Worm (Caenorhabditis elegans) whole organism, L4 larva: ENCODE results near the gene hlh-13.

Source experiments
- D1046.2 ChIP-seq: fragments of 200-800 bp; sonication (Bioruptor generic); IDR thresholded peaks from 2 replicates; pipeline ENCODE4 v1.3.6; 2022; ENCODE audit warnings: missing genetic modification characterization, missing compliant biosample characterization
- F49E8.2 ChIP-seq: sonication (generic microtip); optimal IDR thresholded peaks from 2 replicates; lab custom pipeline; 2016; ENCODE audit warnings: missing compliant biosample characterization, mild to moderate bottlenecking, missing genetic modification characterization, borderline replicate concordance
- R02D3.7 ChIP-seq: fragments of 150-350 bp; sonication (generic microtip); optimal IDR thresholded peaks from 3 replicates; lab custom pipeline; 2014; ENCODE audit warnings: missing biosample characterization, missing genetic modification characterization
- T26A8.4 ChIP-seq: fragments of 200-800 bp; sonication (Bioruptor generic); IDR thresholded peaks from 2 replicates; pipeline ENCODE4 v1.3.6; 2022; ENCODE audit warnings: missing genetic modification characterization, missing compliant biosample characterization
- Y105C5A.15 ChIP-seq: fragments of 200-800 bp; sonication (Bioruptor generic); IDR thresholded peaks from 2 replicates; pipeline ENCODE4 v1.3.6; 2022; ENCODE audit warnings: missing genetic modification characterization, missing compliant biosample characterization
- aha-1 ChIP-seq: fragments of 150-350 bp; peaks from one replicate; lab custom pipeline; 2014; ENCODE audit warnings: missing biosample characterization, missing genetic modification characterization
- ceh-44 ChIP-seq: fragments of 200-800 bp; sonication (Bioruptor generic); IDR thresholded peaks from 2 replicates; pipeline ENCODE4 v1.3.6; 2022; ENCODE audit warnings: missing genetic modification reagents, missing genetic modification characterization, missing compliant biosample characterization
- ces-1 ChIP-seq: fragments of 150-350 bp; sonication (generic microtip); optimal IDR thresholded peaks from 4 replicates; lab custom pipeline; 2014; ENCODE audit warnings: missing biosample characterization, missing genetic modification reagents, missing genetic modification characterization
- daf-12 ChIP-seq: fragments of 150-350 bp; optimal IDR thresholded peaks from 2 replicates; lab custom pipeline; 2014; ENCODE audit warnings: missing biosample characterization, missing genetic modification reagents, missing genetic modification characterization
- daf-16 ChIP-seq, 3 experiments: sonication (generic microtip); optimal IDR thresholded peaks; 2 replicates each; lab custom pipeline; 2016 to 2017; ENCODE audit warnings: missing genetic modification characterization in 3 of 3, missing genetic modification reagents in 3 of 3, mild to moderate bottlenecking in 2 of 3, missing compliant biosample characterization in 2 of 3, missing biosample characterization in 1 of 3, moderate library complexity in 1 of 3
- dmd-6 ChIP-seq: fragments of 200-800 bp; sonication (Bioruptor generic); IDR thresholded peaks from 2 replicates; pipeline ENCODE4 v1.3.6; 2022; ENCODE audit warnings: missing genetic modification reagents, missing genetic modification characterization, missing compliant biosample characterization
- dpl-1 ChIP-seq: fragments of 150-350 bp; optimal IDR thresholded peaks from 2 replicates; lab custom pipeline; 2014; ENCODE audit warnings: missing biosample characterization, missing genetic modification reagents, missing genetic modification characterization
- dve-1 ChIP-seq: sonication (generic microtip); optimal IDR thresholded peaks from 2 replicates; lab custom pipeline; 2017; ENCODE audit warnings: antibody characterized with exemption, mild to moderate bottlenecking, missing genetic modification characterization, missing compliant biosample characterization; ENCODE audit not compliant: insufficient read depth
- egl-43 ChIP-seq: fragments of 200-800 bp; sonication (Bioruptor generic); IDR thresholded peaks from 2 replicates; pipeline ENCODE4 v1.3.6; 2022; ENCODE audit warnings: missing genetic modification reagents, missing genetic modification characterization, missing compliant biosample characterization
- fkh-10 ChIP-seq: fragments of 150-350 bp; optimal IDR thresholded peaks from 2 replicates; lab custom pipeline; 2014; ENCODE audit warnings: missing biosample characterization, missing genetic modification reagents, missing genetic modification characterization
- hif-1 ChIP-seq, 2 experiments: sonication (generic microtip); optimal IDR thresholded peaks; 2 replicates each; lab custom pipeline; 2016 to 2017; ENCODE audit warnings: missing compliant biosample characterization in 2 of 2, missing genetic modification characterization in 2 of 2, missing genetic modification reagents in 2 of 2, missing genotype in 2 of 2, mild to moderate bottlenecking in 1 of 2
- hlh-11 ChIP-seq: fragments of 200-800 bp; sonication (Bioruptor generic); optimal IDR thresholded peaks from 2 replicates; lab custom pipeline; 2018; ENCODE audit warnings: mild to moderate bottlenecking, missing genetic modification characterization, missing compliant biosample characterization
- hlh-30 ChIP-seq: sonication (generic microtip); optimal IDR thresholded peaks from 2 replicates; lab custom pipeline; 2017; ENCODE audit warnings: antibody characterized with exemption, mild to moderate bottlenecking, missing genetic modification characterization, missing compliant biosample characterization; ENCODE audit not compliant: insufficient read depth
- jun-1 ChIP-seq: fragments of 150-350 bp; optimal IDR thresholded peaks from 2 replicates; lab custom pipeline; 2014; ENCODE audit warnings: missing biosample characterization, missing genetic modification reagents, missing genetic modification characterization
- lin-15B ChIP-seq: fragments of 150-350 bp; sonication (generic microtip); optimal IDR thresholded peaks from 3 replicates; lab custom pipeline; 2014; ENCODE audit warnings: missing biosample characterization, missing genetic modification characterization
- lin-39 ChIP-seq: fragments of 150-350 bp; optimal IDR thresholded peaks from 2 replicates; lab custom pipeline; 2014; ENCODE audit warnings: missing biosample characterization, missing genetic modification reagents, missing genetic modification characterization
- lsy-2 ChIP-seq, 2 experiments: fragments of 150-350 bp in 1 of 2; sonication (generic microtip) in 1 of 2; optimal IDR thresholded peaks; 2 replicates each; lab custom pipeline; 2014 to 2017; ENCODE audit warnings: missing biosample characterization in 2 of 2, missing genetic modification characterization in 2 of 2
- madf-5 ChIP-seq, 2 experiments: fragments of 200-800 bp; sonication (Bioruptor generic); IDR thresholded peaks; 2 replicates each; pipeline ENCODE4 v1.3.6; 2022; ENCODE audit warnings: missing compliant biosample characterization in 2 of 2, missing genetic modification characterization in 2 of 2
- mdl-1 ChIP-seq, 2 experiments: fragments of 150-350 bp in 1 of 2; sonication (generic microtip) in 1 of 2; optimal IDR thresholded peaks; 2 replicates each; lab custom pipeline; 2014 to 2017; ENCODE audit warnings: missing biosample characterization in 2 of 2, missing genetic modification characterization in 2 of 2
- mdt-29 ChIP-seq: fragments of 200-800 bp; sonication (Bioruptor generic); IDR thresholded peaks from 2 replicates; pipeline ENCODE4 v1.3.6; 2022; ENCODE audit warnings: missing genetic modification reagents, missing genetic modification characterization, missing compliant biosample characterization
- mep-1 ChIP-seq: fragments of 150-350 bp; sonication (generic microtip); optimal IDR thresholded peaks from 3 replicates; lab custom pipeline; 2014; ENCODE audit warnings: missing biosample characterization, missing genetic modification characterization
- mxl-2 ChIP-seq: fragments of 200-800 bp; sonication (Bioruptor generic); conservative IDR thresholded peaks from 2 replicates; pipeline ENCODE4 v1.3.6; 2022; ENCODE audit warnings: missing genetic modification reagents, missing genetic modification characterization, missing compliant biosample characterization
- mxl-3 ChIP-seq: fragments of 200-800 bp; sonication (Bioruptor generic); optimal IDR thresholded peaks from 2 replicates; lab custom pipeline; 2018; ENCODE audit warnings: mild to moderate bottlenecking, missing genetic modification characterization, missing compliant biosample characterization
- nhr-10 ChIP-seq: fragments of 150-350 bp; optimal IDR thresholded peaks from 2 replicates; lab custom pipeline; 2014; ENCODE audit warnings: missing biosample characterization, missing genetic modification characterization
- nhr-11 ChIP-seq: fragments of 150-350 bp; optimal IDR thresholded peaks from 2 replicates; lab custom pipeline; 2014; ENCODE audit warnings: missing biosample characterization, missing genetic modification characterization
- nhr-28 ChIP-seq: fragments of 150-350 bp; optimal IDR thresholded peaks from 2 replicates; lab custom pipeline; 2014; ENCODE audit warnings: missing biosample characterization, missing genetic modification characterization
- nhr-76 ChIP-seq: fragments of 150-350 bp; optimal IDR thresholded peaks from 2 replicates; lab custom pipeline; 2014; ENCODE audit warnings: missing biosample characterization, missing genetic modification characterization
- pha-4 ChIP-seq, 2 experiments: fragments of 150-350 bp in 1 of 2; fragments of 200-800 bp in 1 of 2; sonication (Bioruptor generic) in 1 of 2; IDR thresholded peaks in 1 of 2; optimal IDR thresholded peaks in 1 of 2; 2 replicates each; pipeline versions ENCODE4 v1.3.6 to Lab custom; 2014 to 2022; ENCODE audit warnings: missing genetic modification characterization in 2 of 2, missing genetic modification reagents in 2 of 2, missing biosample characterization in 1 of 2, missing compliant biosample characterization in 1 of 2
- php-3 ChIP-seq: fragments of 200-800 bp; sonication (Bioruptor generic); IDR thresholded peaks from 2 replicates; pipeline ENCODE4 v1.3.6; 2022; ENCODE audit warnings: missing genetic modification reagents, missing genetic modification characterization, missing compliant biosample characterization
- sdz-12 ChIP-seq: fragments of 200-800 bp; sonication (Bioruptor generic); optimal IDR thresholded peaks from 2 replicates; lab custom pipeline; 2018; ENCODE audit warnings: mild to moderate bottlenecking, missing genetic modification characterization, missing compliant biosample characterization
- set-16 ChIP-seq: fragments of 200-800 bp; sonication (Bioruptor generic); IDR thresholded peaks from 2 replicates; pipeline ENCODE4 v1.3.6; 2022; ENCODE audit warnings: missing genetic modification reagents, missing genetic modification characterization, missing compliant biosample characterization
- snpc-1.2 ChIP-seq: fragments of 200-800 bp; sonication (Bioruptor generic); IDR thresholded peaks from 2 replicates; pipeline ENCODE4 v1.3.6; 2022; ENCODE audit warnings: missing genetic modification reagents, missing genetic modification characterization, missing compliant biosample characterization
- snpc-4 ChIP-seq: fragments of 150-350 bp; optimal IDR thresholded peaks from 2 replicates; lab custom pipeline; 2014; ENCODE audit warnings: missing biosample characterization, missing genetic modification characterization
- spr-1 ChIP-seq: sonication (generic microtip); optimal IDR thresholded peaks from 2 replicates; lab custom pipeline; 2016; ENCODE audit warnings: mild to moderate bottlenecking, missing genetic modification characterization, missing compliant biosample characterization
- tra-1 ChIP-seq: fragments of 200-800 bp; sonication (Bioruptor generic); IDR thresholded peaks from 2 replicates; pipeline ENCODE4 v1.3.6; 2022; ENCODE audit warnings: missing genetic modification reagents, missing genetic modification characterization, missing compliant biosample characterization
- unc-62 ChIP-seq, 3 experiments: fragments of 150-350 bp in 1 of 3; sonication (generic microtip); optimal IDR thresholded peaks in 2 of 3; peaks in 1 of 3; 1 replicate in 1 of 3; 2 replicates in 2 of 3; lab custom pipeline; 2014 to 2017; ENCODE audit warnings: missing biosample characterization in 3 of 3, missing genetic modification characterization in 3 of 3, missing genetic modification reagents in 3 of 3, missing genotype in 1 of 3
- zag-1 ChIP-seq: fragments of 150-350 bp; optimal IDR thresholded peaks from 2 replicates; lab custom pipeline; 2014; ENCODE audit warnings: missing biosample characterization, missing genetic modification characterization
- zfp-3 ChIP-seq: fragments of 200-800 bp; sonication (Bioruptor generic); conservative IDR thresholded peaks from 2 replicates; pipeline ENCODE4 v1.3.6; 2022; ENCODE audit warnings: missing genetic modification reagents, missing genetic modification characterization, missing compliant biosample characterization
- zip-11 ChIP-seq: fragments of 200-800 bp; sonication (Bioruptor generic); IDR thresholded peaks from 2 replicates; pipeline ENCODE4 v1.3.6; 2022; ENCODE audit warnings: missing genetic modification characterization, missing compliant biosample characterization
- zip-2 ChIP-seq: fragments of 150-350 bp; optimal IDR thresholded peaks from 2 replicates; lab custom pipeline; 2014; ENCODE audit warnings: missing biosample characterization, missing genetic modification characterization
- ztf-11 ChIP-seq: fragments of 150-350 bp; optimal IDR thresholded peaks from 2 replicates; lab custom pipeline; 2014; ENCODE audit warnings: missing biosample characterization, missing genetic modification characterization
- ztf-7 ChIP-seq: fragments of 150-350 bp; optimal IDR thresholded peaks from 2 replicates; lab custom pipeline; 2014; ENCODE audit warnings: missing biosample characterization, missing genetic modification characterization

Gene hlh-13

ce11 chrX:4244489-4245123 lies 4.4 kb upstream of the hlh-13 start (continued):
- peak in 1 of 2 experiments; percentile 78 for TF ChIP-seq unc-62 (GFP tag; optimal IDR thresholded peaks at IDR 0.05 in 1 of 2; lab: Kevin White, UChicago)
- no peak for TF ChIP-seq unc-62 (tag; optimal IDR thresholded peaks at IDR 0.05; lab: Kevin White, UChicago)
- TF ChIP-seq jun-1 (tag; lab: Kevin White, UChicago): no peak
- no peak for TF ChIP-seq ztf-11
- TF ChIP-seq D1046.2 (GFP tag; lab: Robert Waterston, UW): no peak
- no peak for TF ChIP-seq snpc-1.2 (GFP tag; lab: Robert Waterston, UW)
- TF ChIP-seq T26A8.4 (GFP tag; lab: Robert Waterston, UW): no peak
- no peak for TF ChIP-seq spr-1 (tag; lab: Kevin White, UChicago)
- no peak for TF ChIP-seq daf-12 (tag; lab: Kevin White, UChicago)
- no peak for TF ChIP-seq dpl-1 (GFP tag; lab: Kevin White, UChicago)
- peak in 1 of 2 experiments; percentile 64 for TF ChIP-seq mdl-1 (tag; optimal IDR thresholded peaks at IDR 0.05; lab: Kevin White, UChicago)
- no peak for TF ChIP-seq ceh-44 (GFP tag; lab: Robert Waterston, UW)
- TF ChIP-seq ces-1 (GFP tag; lab: Kevin White, UChicago): no peak
- no peak for TF ChIP-seq hif-1 (tag; optimal IDR thresholded peaks at IDR 0.05; lab: Kevin White, UChicago)
- TF ChIP-seq zfp-3 (GFP tag; lab: Robert Waterston, UW): no peak
- TF ChIP-seq zag-1 (tag; lab: Kevin White, UChicago): no peak
- TF ChIP-seq lin-15B (tag; lab: Kevin White, UChicago): no peak

DNA sequence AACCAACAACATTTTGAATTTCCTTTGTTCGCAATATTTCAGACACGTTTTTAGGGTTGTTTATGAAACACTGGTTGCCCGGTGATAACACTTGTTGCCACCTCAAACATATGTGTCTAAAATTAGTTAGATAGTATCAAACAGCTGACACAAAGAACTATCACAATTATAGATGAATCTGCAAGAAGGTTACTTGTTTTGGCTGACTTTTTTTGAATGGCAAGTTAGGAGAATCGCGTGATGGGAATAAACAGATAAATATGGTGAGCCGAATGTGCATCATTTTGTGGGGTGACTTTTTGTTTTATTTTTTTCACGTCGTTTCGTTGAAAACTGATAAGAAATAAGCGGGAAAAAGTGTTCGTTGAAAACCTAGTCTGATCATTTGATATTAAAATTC lies 3.9 kb upstream of the hlh-13 start:
- TF ChIP-seq daf-16 (GFP tag; optimal IDR thresholded peaks at IDR 0.05; lab: Kevin White, UChicago) (peak in 1 of 2 experiments; percentile 3), daf-16 (tag; optimal IDR thresholded peaks at IDR 0.05; lab: Kevin White, UChicago) (peak; percentile 99), dmd-6 (peak; percentile 75), lin-39 (no peak), mxl-2 (no peak), dve-1 (tag; lab: Kevin White, UChicago) (peak; percentile 84), aha-1 (tag; lab: Kevin White, UChicago) (peak; percentile 92), zip-11 (GFP tag; lab: Robert Waterston, UW) (no peak), egl-43 (no peak), Y105C5A.15 (no peak), hlh-11 (tag; lab: Kevin White, UChicago) (peak; percentile 73), F49E8.2 (tag; lab: Kevin White, UChicago) (no peak), ztf-7 (tag; lab: Kevin White, UChicago) (no peak), nhr-10 (no peak), snpc-4 (tag; lab: Kevin White, UChicago) (no peak), mxl-3 (GFP tag; lab: Kevin White, UChicago) (peak; percentile 3), lsy-2 (tag; optimal IDR thresholded peaks at IDR 0.05; lab: Kevin White, UChicago) (peak in 1 of 2 experiments; percentile 0), madf-5 (GFP tag; IDR thresholded peaks at IDR 0.05; lab: Robert Waterston, UW) (no peak), nhr-76 (no peak), zip-2 (tag; lab: Kevin White, UChicago) (no peak), R02D3.7 (tag; lab: Kevin White, UChicago) (no peak), set-16 (GFP tag; lab: Robert Waterston, UW) (no peak), fkh-10 (GFP tag; lab: Kevin White, UChicago) (no peak), mep-1 (tag; lab: Kevin White, UChicago) (peak; percentile 37), ztf-11 (no peak), php-3 (peak; percentile 43; the same call in 1 of the 2 replicates), tra-1 (0 out of 2 replicates have a peak, but pooled peaks have one; percentile 51), unc-62 (GFP tag; optimal IDR thresholded peaks at IDR 0.05 in 1 of 2; lab: Kevin White, UChicago) (no peak), unc-62 (tag; optimal IDR thresholded peaks at IDR 0.05; lab: Kevin White, UChicago) (no peak), hlh-30 (tag; lab: Kevin White, UChicago) (peak; percentile 36), mdt-29 (GFP tag; lab: Robert Waterston, UW) (peak; percentile 76), sdz-12 (GFP tag; lab: Kevin White, UChicago) (no peak), nhr-28 (tag; lab: Kevin White, UChicago) (peak; percentile 36), daf-12 (tag; lab: Kevin White, UChicago) (no peak), pha-4 (GFP tag; IDR thresholded peaks at IDR 0.05; lab: Robert Waterston, UW) (no peak), pha-4 (tag; optimal IDR thresholded peaks at IDR 0.05; lab: Kevin White, UChicago) (no peak), nhr-11 (tag; lab: Kevin White, UChicago) (no peak)
